Fruit fly (Drosophila melanogaster): ENCODE results near the gene mts.

- no peak for TF ChIP-seq Ets96B (tag; optimal IDR thresholded peaks at IDR 0.05)
- TF ChIP-seq CG16779 (tag; optimal IDR thresholded peaks at IDR 0.05): no peak
- no peak for TF ChIP-seq topi (GFP tag; optimal IDR thresholded peaks at IDR 0.05)
- no peak for TF ChIP-seq CG3919 (GFP tag; optimal IDR thresholded peaks at IDR 0.05)
- TF ChIP-seq dac (GFP tag; optimal IDR thresholded peaks at IDR 0.05): no peak
- TF ChIP-seq CG8319 (GFP tag; optimal IDR thresholded peaks at IDR 0.05): no peak
- no peak for TF ChIP-seq CG6792 (GFP tag; optimal IDR thresholded peaks at IDR 0.05)
- no peak for TF ChIP-seq Smox (GFP tag; optimal IDR thresholded peaks at IDR 0.05)
- no peak for TF ChIP-seq CG6276 (GFP tag; optimal IDR thresholded peaks at IDR 0.05)
- TF ChIP-seq cyc (GFP tag; optimal IDR thresholded peaks at IDR 0.05): no peak
- no peak for TF ChIP-seq Ets21C (GFP tag; optimal IDR thresholded peaks at IDR 0.05)
- no peak for TF ChIP-seq CG10669 (GFP tag; optimal IDR thresholded peaks at IDR 0.05)
These were observed 37.4 kb upstream of the mts start for dm6 chr2L:7790081-7790447.
